Worm (Caenorhabditis elegans) whole organism, young adult: ENCODE measurements around the gene scl-3.

Experiments
- D2030.7 ChIP-seq: fragments of 200-800 bp; sonication (Bioruptor generic); IDR thresholded peaks from 2 replicates; pipeline ENCODE4 v1.3.6; 2022; ENCODE audit warnings: missing genetic modification reagents, missing genetic modification characterization, missing compliant biosample characterization
- F10E7.11 ChIP-seq: sonication (generic microtip); optimal IDR thresholded peaks from 2 replicates; lab custom pipeline; 2017; ENCODE audit warnings: mild to moderate bottlenecking, missing genetic modification characterization, moderate library complexity, missing compliant biosample characterization
- F52B5.7 ChIP-seq: sonication (generic microtip); optimal IDR thresholded peaks from 2 replicates; lab custom pipeline; 2016; ENCODE audit warnings: mild to moderate bottlenecking, missing genetic modification characterization, missing compliant biosample characterization
- K11D2.4 ChIP-seq: fragments of 200-800 bp; sonication (Bioruptor generic); IDR thresholded peaks from 2 replicates; pipeline ENCODE4 v1.3.6; 2022; ENCODE audit warnings: missing genetic modification reagents, missing genetic modification characterization, missing compliant biosample characterization
- Y67H2A.10 ChIP-seq: fragments of 200-800 bp; sonication (Bioruptor generic); conservative IDR thresholded peaks from 2 replicates; pipeline ENCODE4 v1.3.6; 2022; ENCODE audit warnings: missing genetic modification reagents, missing genetic modification characterization, missing compliant biosample characterization
- bed-1 ChIP-seq: fragments of 200-800 bp; sonication (Bioruptor generic); IDR thresholded peaks from 2 replicates; pipeline ENCODE4 v1.3.6; 2022; ENCODE audit warnings: missing genetic modification reagents, missing genetic modification characterization, missing compliant biosample characterization
- cebp-1 ChIP-seq, 2 experiments: fragments of 200-800 bp in 1 of 2; sonication (Bioruptor generic) in 1 of 2; sonication (generic microtip) in 1 of 2; IDR thresholded peaks in 1 of 2; optimal IDR thresholded peaks in 1 of 2; 2 replicates each; pipeline versions ENCODE4 v1.3.6 to Lab custom; 2017 to 2022; ENCODE audit warnings: missing compliant biosample characterization in 2 of 2, missing genetic modification characterization in 2 of 2, mild to moderate bottlenecking in 1 of 2, missing genetic modification reagents in 1 of 2, moderate library complexity in 1 of 2
- ceh-100 ChIP-seq: fragments of 200-800 bp; sonication (Bioruptor generic); IDR thresholded peaks from 2 replicates; pipeline ENCODE4 v1.3.6; 2022; ENCODE audit warnings: missing genetic modification reagents, missing genetic modification characterization, missing compliant biosample characterization
- ceh-58 ChIP-seq: fragments of 200-800 bp; sonication (Bioruptor generic); IDR thresholded peaks from 2 replicates; pipeline ENCODE4 v1.3.6; 2022; ENCODE audit warnings: missing genetic modification characterization, missing compliant biosample characterization
- ceh-91 ChIP-seq: fragments of 200-800 bp; sonication (Bioruptor generic); IDR thresholded peaks from 2 replicates; pipeline ENCODE4 v1.3.6; 2022; ENCODE audit warnings: missing genetic modification reagents, missing genetic modification characterization, missing compliant biosample characterization
- chd-7 ChIP-seq: sonication (generic microtip); optimal IDR thresholded peaks from 2 replicates; lab custom pipeline; 2016; ENCODE audit warnings: mild to moderate bottlenecking, missing genetic modification characterization, moderate library complexity, missing compliant biosample characterization
- dpl-1 ChIP-seq: fragments of 150-350 bp; optimal IDR thresholded peaks from 2 replicates; lab custom pipeline; 2014; ENCODE audit warnings: missing biosample characterization, missing genetic modification reagents, missing genetic modification characterization
- efl-1 ChIP-seq: fragments of 150-350 bp; optimal IDR thresholded peaks from 2 replicates; lab custom pipeline; 2014; ENCODE audit warnings: missing biosample characterization, missing genetic modification reagents, missing genetic modification characterization
- egl-44 ChIP-seq: fragments of 200-800 bp; sonication (Bioruptor generic); IDR thresholded peaks from 2 replicates; pipeline ENCODE4 v1.3.6; 2022; ENCODE audit warnings: missing genetic modification reagents, missing genetic modification characterization, missing compliant biosample characterization
- hrde-1 ChIP-seq: sonication (generic microtip); optimal IDR thresholded peaks from 2 replicates; lab custom pipeline; 2016; ENCODE audit warnings: missing genetic modification characterization, mild to moderate bottlenecking, missing compliant biosample characterization, moderate library complexity, missing genotype, missing genetic modification reagents, borderline replicate concordance
- let-607 ChIP-seq, 2 experiments: fragments of 200-800 bp in 1 of 2; sonication (Bioruptor generic) in 1 of 2; sonication (generic microtip) in 1 of 2; optimal IDR thresholded peaks; 2 replicates each; lab custom pipeline; 2016 to 2018; ENCODE audit warnings: mild to moderate bottlenecking in 2 of 2, missing compliant biosample characterization in 2 of 2, missing genetic modification characterization in 2 of 2, moderate library complexity in 2 of 2, missing genotype in 1 of 2
- lin-26 ChIP-seq: fragments of 200-800 bp; sonication (Bioruptor generic); IDR thresholded peaks from 2 replicates; pipeline ENCODE4 v1.3.6; 2022; ENCODE audit warnings: missing genetic modification reagents, missing genetic modification characterization, missing compliant biosample characterization
- lin-35 ChIP-seq, 3 experiments: fragments of 150-350 bp in 2 of 3; sonication (generic microtip) in 1 of 3; optimal IDR thresholded peaks; 2 replicates each; lab custom pipeline; 2014 to 2018; ENCODE audit warnings: missing biosample characterization in 3 of 3, missing genetic modification characterization in 3 of 3, missing genetic modification reagents in 3 of 3
- lin-40 ChIP-seq: sonication (generic microtip); optimal IDR thresholded peaks from 2 replicates; lab custom pipeline; 2016; ENCODE audit warnings: missing genetic modification characterization, mild to moderate bottlenecking, missing compliant biosample characterization, missing genotype, missing genetic modification reagents
- lsl-1 ChIP-seq: fragments of 200-800 bp; sonication (Bioruptor generic); optimal IDR thresholded peaks from 2 replicates; lab custom pipeline; 2018; ENCODE audit warnings: mild to moderate bottlenecking, missing genetic modification characterization, moderate library complexity, missing compliant biosample characterization
- madf-6 ChIP-seq: fragments of 200-800 bp; sonication (Bioruptor generic); IDR thresholded peaks from 2 replicates; pipeline ENCODE4 v1.3.6; 2022; ENCODE audit warnings: missing genetic modification reagents, missing genetic modification characterization, missing compliant biosample characterization
- madf-8 ChIP-seq: fragments of 200-800 bp; sonication (Bioruptor generic); conservative IDR thresholded peaks from 2 replicates; pipeline ENCODE4 v1.3.6; 2022; ENCODE audit warnings: missing genetic modification reagents, missing genetic modification characterization, missing compliant biosample characterization
- mcd-1 ChIP-seq: fragments of 200-800 bp; sonication (Bioruptor generic); IDR thresholded peaks from 2 replicates; pipeline ENCODE4 v1.3.6; 2022; ENCODE audit warnings: missing genetic modification reagents, missing genetic modification characterization, missing compliant biosample characterization
- mxl-1 ChIP-seq: sonication (generic microtip); optimal IDR thresholded peaks from 2 replicates; lab custom pipeline; 2016; ENCODE audit warnings: missing genetic modification characterization, missing compliant biosample characterization
- nfya-2 ChIP-seq: fragments of 200-800 bp; sonication (Bioruptor generic); IDR thresholded peaks from 2 replicates; pipeline ENCODE4 v1.3.6; 2022; ENCODE audit warnings: missing genetic modification reagents, missing genetic modification characterization, missing compliant biosample characterization
- nhr-120 ChIP-seq: fragments of 200-800 bp; sonication (Bioruptor generic); IDR thresholded peaks from 2 replicates; pipeline ENCODE4 v1.3.6; 2022; ENCODE audit warnings: missing genetic modification characterization, missing compliant biosample characterization
- rcor-1 ChIP-seq: fragments of 200-800 bp; sonication (Bioruptor generic); IDR thresholded peaks from 2 replicates; pipeline ENCODE4 v1.3.6; 2022; ENCODE audit warnings: missing genetic modification reagents, missing genetic modification characterization, missing compliant biosample characterization
- sdz-38 ChIP-seq: sonication (generic microtip); optimal IDR thresholded peaks from 2 replicates; lab custom pipeline; 2016; ENCODE audit warnings: missing genotype, missing genetic modification characterization, missing compliant biosample characterization
- snpc-1.3 ChIP-seq: sonication (generic microtip); optimal IDR thresholded peaks from 2 replicates; lab custom pipeline; 2017; ENCODE audit warnings: missing genetic modification characterization, mild to moderate bottlenecking, missing compliant biosample characterization, antibody characterized with exemption, moderate library complexity, missing genotype, missing genetic modification reagents; ENCODE audit not compliant: insufficient read depth
- snpc-4 ChIP-seq, 5 experiments: fragments of 150-350 bp in 1 of 5; sonication (generic microtip) in 4 of 5; optimal IDR thresholded peaks; 2 replicates each; lab custom pipeline; 2014 to 2018; ENCODE audit warnings: missing genetic modification characterization in 5 of 5, missing biosample characterization in 3 of 5, antibody characterized with exemption in 2 of 5, mild to moderate bottlenecking in 2 of 5, missing compliant biosample characterization in 2 of 5, missing genotype in 2 of 5, moderate library complexity in 2 of 5, missing genetic modification reagents in 1 of 5
- somi-1 ChIP-seq: fragments of 200-800 bp; sonication (Bioruptor generic); optimal IDR thresholded peaks from 2 replicates; lab custom pipeline; 2018; ENCODE audit warnings: mild to moderate bottlenecking, missing genetic modification characterization, missing compliant biosample characterization
- sptf-2 ChIP-seq: fragments of 200-800 bp; sonication (Bioruptor generic); optimal IDR thresholded peaks from 2 replicates; lab custom pipeline; 2018; ENCODE audit warnings: mild to moderate bottlenecking, missing genetic modification characterization, missing compliant biosample characterization
- tbp1 ChIP-seq: fragments of 200-800 bp; sonication (Bioruptor generic); optimal IDR thresholded peaks from 2 replicates; lab custom pipeline; 2018; ENCODE audit warnings: mild to moderate bottlenecking, missing genetic modification characterization, missing compliant biosample characterization
- tlf-1 ChIP-seq: fragments of 200-800 bp; sonication (Bioruptor generic); optimal IDR thresholded peaks from 2 replicates; lab custom pipeline; 2018; ENCODE audit warnings: mild to moderate bottlenecking, missing genetic modification characterization, missing compliant biosample characterization
- unc-130 ChIP-seq: sonication (generic microtip); optimal IDR thresholded peaks from 2 replicates; lab custom pipeline; 2016; ENCODE audit warnings: missing genetic modification reagents, missing genetic modification characterization, missing compliant biosample characterization
- unc-62 ChIP-seq: fragments of 150-350 bp; optimal IDR thresholded peaks from 2 replicates; lab custom pipeline; 2014; ENCODE audit warnings: missing biosample characterization, missing genetic modification reagents, missing genetic modification characterization
- zfh-2 ChIP-seq: fragments of 200-800 bp; sonication (Bioruptor generic); conservative IDR thresholded peaks from 2 replicates; pipeline ENCODE4 v1.3.6; 2022; ENCODE audit warnings: missing genetic modification reagents, missing genetic modification characterization, missing compliant biosample characterization
- zim-3 ChIP-seq: sonication (generic microtip); optimal IDR thresholded peaks from 2 replicates; lab custom pipeline; 2017; ENCODE audit warnings: mild to moderate bottlenecking, missing genetic modification characterization, moderate library complexity, missing compliant biosample characterization
- ztf-18 ChIP-seq: sonication (generic microtip); optimal IDR thresholded peaks from 2 replicates; lab custom pipeline; 2016; ENCODE audit warnings: missing genotype, mild to moderate bottlenecking, missing genetic modification characterization, missing compliant biosample characterization
- ztf-3 ChIP-seq: fragments of 200-800 bp; sonication (Bioruptor generic); optimal IDR thresholded peaks from 2 replicates; lab custom pipeline; 2018; ENCODE audit warnings: mild to moderate bottlenecking, missing genetic modification characterization, missing compliant biosample characterization
- ztf-6 ChIP-seq: fragments of 200-800 bp; sonication (Bioruptor generic); IDR thresholded peaks from 2 replicates; pipeline ENCODE4 v1.3.6; 2022; ENCODE audit warnings: missing genetic modification reagents, missing genetic modification characterization, missing compliant biosample characterization

Gene scl-3

DNA sequence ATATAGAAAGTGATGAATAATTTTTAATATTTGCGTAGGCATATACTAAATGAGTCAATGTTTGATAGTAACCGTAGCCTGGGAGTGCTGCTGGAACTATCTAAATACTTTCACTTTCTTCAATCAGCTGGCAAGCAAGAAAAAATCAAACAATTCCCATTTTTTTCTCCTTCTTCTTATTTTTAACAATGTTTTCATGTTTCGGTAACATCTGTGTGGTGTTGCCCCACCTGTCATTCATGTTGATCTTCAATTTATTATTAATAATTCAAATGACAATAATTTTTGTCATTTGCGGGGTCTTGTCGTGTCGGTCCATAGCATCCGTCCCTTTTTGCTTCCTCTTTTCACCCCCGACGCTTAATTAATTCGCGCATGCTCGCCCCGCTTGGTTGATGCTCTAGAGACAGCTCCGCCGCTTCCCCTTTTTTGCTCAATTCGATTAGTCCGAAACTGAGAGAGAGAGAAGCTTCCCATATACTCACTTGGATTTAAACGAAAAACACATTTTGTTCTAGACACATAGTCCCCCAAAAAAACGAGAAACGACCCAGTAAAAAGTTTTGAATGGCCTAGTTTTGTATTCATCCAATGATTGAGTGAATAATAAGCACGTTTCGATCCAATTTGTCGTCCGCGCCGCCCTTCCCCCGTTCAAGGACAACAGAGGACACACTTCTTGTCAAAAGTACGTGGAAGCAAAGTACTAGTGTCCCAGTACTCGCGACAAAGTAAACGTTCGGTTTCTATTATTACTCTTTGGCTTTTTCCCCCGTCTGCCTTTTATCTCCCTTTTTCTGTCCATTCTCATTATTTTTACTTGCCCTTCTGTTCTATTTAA lies 31.4 kb upstream of the scl-3 start:
- TF ChIP-seq egl-44 (GFP tag; lab: Robert Waterston, UW) (0 out of 2 replicates have a peak, but pooled peaks have one; percentile 25), zfh-2 (GFP tag; lab: Robert Waterston, UW) (0 out of 2 replicates have a peak, but pooled peaks have one; percentile 44), ztf-6 (GFP tag; lab: Robert Waterston, UW) (no peak)
- TF ChIP-seq, all 124 proteins: peak for 2

DNA sequence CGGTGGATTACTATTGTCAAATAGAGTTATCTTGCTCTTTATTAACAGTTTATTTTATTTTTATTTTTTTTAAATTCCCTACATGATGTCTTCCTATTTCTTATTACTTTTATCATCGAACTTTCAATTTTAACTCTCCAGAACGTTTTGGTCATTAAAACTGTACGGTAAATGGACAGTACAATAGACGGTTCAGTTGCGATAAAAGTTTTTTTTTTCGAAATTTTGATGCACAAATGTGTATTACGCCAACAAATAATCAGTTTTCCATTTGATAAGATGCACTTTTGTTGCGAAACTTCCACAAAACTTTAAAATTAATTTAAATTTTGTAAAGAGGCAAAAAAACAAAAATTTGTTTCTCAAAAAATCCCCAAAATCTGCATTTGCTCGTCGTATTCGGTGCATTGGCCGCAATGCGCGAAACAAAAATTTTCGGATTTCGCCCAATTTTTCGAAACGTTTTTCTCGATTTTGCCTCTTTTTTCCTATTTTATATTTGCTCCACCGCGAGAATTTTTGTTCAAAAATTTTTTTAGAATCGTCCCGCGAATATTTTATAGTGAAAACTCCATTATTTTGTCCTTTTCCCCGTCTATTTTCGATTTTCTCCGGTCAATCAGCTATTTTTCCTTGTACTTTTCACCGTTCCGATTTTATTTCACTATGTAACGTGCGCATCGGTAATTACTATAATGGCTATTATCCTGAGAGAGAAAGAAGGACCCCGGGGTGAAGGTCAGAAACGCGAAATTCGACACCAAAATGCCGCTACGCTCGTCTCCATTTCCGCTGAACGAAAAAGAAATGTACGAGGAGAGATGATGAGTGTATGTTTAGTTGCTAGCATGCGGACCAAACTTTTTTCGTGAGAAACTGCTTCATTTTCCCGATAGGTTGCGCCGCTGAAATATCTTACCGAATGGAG lies 30.4 kb upstream of the scl-3 start:
- no peak for TF ChIP-seq F10E7.11 (tag; lab: Kevin White, UChicago)
- TF ChIP-seq ztf-3 (GFP tag; lab: Kevin White, UChicago), result no peak
- TF ChIP-seq lin-35 (GFP tag; optimal IDR thresholded peaks at IDR 0.05; lab: Kevin White, UChicago), result peak in 1 of 3 experiments; percentile 67
- no peak for TF ChIP-seq ztf-18
- peak; percentile 19 for TF ChIP-seq tbp1 (GFP tag; lab: Kevin White, UChicago)
- no peak for TF ChIP-seq chd-7 (tag; lab: Kevin White, UChicago)
- peak; percentile 61 for TF ChIP-seq lsl-1
- no peak for TF ChIP-seq unc-62 (GFP tag; lab: Kevin White, UChicago)
- TF ChIP-seq nfya-2 (GFP tag; lab: Robert Waterston, UW), result no peak
- no peak for TF ChIP-seq sdz-38 (tag; lab: Kevin White, UChicago)
- TF ChIP-seq bed-1, result no peak
- TF ChIP-seq dpl-1, result peak; percentile 49
- no peak for TF ChIP-seq K11D2.4 (GFP tag; lab: Robert Waterston, UW)
- TF ChIP-seq madf-6, result peak; percentile 89
- no peak for TF ChIP-seq zim-3 (tag; lab: Kevin White, UChicago)
- no peak for TF ChIP-seq ceh-58 (GFP tag; lab: Robert Waterston, UW)
- no peak for TF ChIP-seq let-607 (tag; optimal IDR thresholded peaks at IDR 0.05; lab: Kevin White, UChicago)
- TF ChIP-seq mcd-1, result no peak
- no peak for TF ChIP-seq F52B5.7
- TF ChIP-seq hrde-1, result no peak
- no peak for TF ChIP-seq nhr-120 (GFP tag; lab: Robert Waterston, UW)
- peak; percentile 87 for TF ChIP-seq efl-1
- no peak for TF ChIP-seq lin-40 (tag; lab: Kevin White, UChicago)
- TF ChIP-seq madf-8 (GFP tag; lab: Robert Waterston, UW), result peak; percentile 82
- no peak for TF ChIP-seq cebp-1 (GFP tag; IDR thresholded peaks at IDR 0.05; lab: Robert Waterston, UW)
- peak; percentile 20 for TF ChIP-seq cebp-1 (tag; optimal IDR thresholded peaks at IDR 0.05; lab: Kevin White, UChicago)
- TF ChIP-seq ceh-100 (GFP tag; lab: Robert Waterston, UW), result no peak
- TF ChIP-seq egl-44 (GFP tag; lab: Robert Waterston, UW), result no peak
- peak; percentile 78 for TF ChIP-seq D2030.7 (GFP tag; lab: Robert Waterston, UW)
- no peak for TF ChIP-seq snpc-1.3 (tag; lab: Kevin White, UChicago)
- no peak for TF ChIP-seq sptf-2 (GFP tag; lab: Kevin White, UChicago)
- no peak for TF ChIP-seq mxl-1 (tag; lab: Kevin White, UChicago)
- peak; percentile 14 for TF ChIP-seq snpc-4 (GFP tag; optimal IDR thresholded peaks at IDR 0.05; lab: Kevin White, UChicago)
- TF ChIP-seq snpc-4 (tag; optimal IDR thresholded peaks at IDR 0.05; lab: Kevin White, UChicago), result peak in 1 of 4 experiments; percentile 36
- no peak for TF ChIP-seq tlf-1 (GFP tag; lab: Kevin White, UChicago)
- TF ChIP-seq ceh-91 (GFP tag; lab: Robert Waterston, UW), result peak; percentile 76
- no peak for TF ChIP-seq lin-26
- TF ChIP-seq rcor-1 (GFP tag; lab: Robert Waterston, UW), result peak; percentile 28; the same call in 1 of the 2 replicates
- no peak for TF ChIP-seq somi-1 (GFP tag; lab: Kevin White, UChicago)
- TF ChIP-seq unc-130 (GFP tag; lab: Kevin White, UChicago), result no peak
- no peak for TF ChIP-seq Y67H2A.10 (GFP tag; lab: Robert Waterston, UW)
